Worm (Caenorhabditis elegans): ENCODE results near the gene str-10.

- TF ChIP-seq nfya-1 (tag; optimal IDR thresholded peaks at IDR 0.05; ENCODE audit: insufficient read depth) (no peak), lin-39 (tag; optimal IDR thresholded peaks at IDR 0.05) (no peak), pqm-1 (tag; optimal IDR thresholded peaks at IDR 0.05) (no peak), sea-2 (GFP tag; optimal IDR thresholded peaks at IDR 0.05) (no peak), pha-4 (tag; optimal IDR thresholded peaks at IDR 0.05) (no peak), unc-62 (GFP tag; optimal IDR thresholded peaks at IDR 0.05) (no peak)
Observed at ce11 chrX:13034333-13034732, 48.1 kb upstream of the str-10 start.

All from whole organism, L3 larva.